Fruit fly (Drosophila melanogaster) whole organism, embryonic: ENCODE measurements around the gene ATPsynbeta.

Experiments
- Awh ChIP-seq: fragments of 200-800 bp; sonication (Bioruptor generic); IDR thresholded peaks from 2 replicates; pipeline ENCODE4, ENCODE4 v1.3.6; 2022; ENCODE audit warnings: missing biosample characterization, missing genetic modification characterization
- BEAF-32 ChIP-seq: fragments of 200-800 bp; sonication (Bioruptor generic); optimal IDR thresholded peaks from 3 replicates; lab custom pipeline; 2017; ENCODE audit warnings: missing biosample characterization, missing genetic modification characterization, mild to moderate bottlenecking, moderate library complexity, missing genetic modification reagents
- CG11085 ChIP-seq: fragments of 200-800 bp; sonication (Bioruptor generic); IDR thresholded peaks from 2 replicates; pipeline ENCODE4 v1.3.6; 2022; ENCODE audit warnings: missing biosample characterization, missing genetic modification characterization
- CG11695 ChIP-seq: fragments of 200-800 bp; sonication (Bioruptor generic); IDR thresholded peaks from 3 replicates; pipeline ENCODE4 v1.3.6; 2022; ENCODE audit warnings: missing biosample characterization, missing genetic modification characterization
- CG12236 ChIP-seq: fragments of 200-800 bp; sonication (Bioruptor generic); optimal IDR thresholded peaks from 2 replicates; lab custom pipeline; 2016; ENCODE audit warnings: missing biosample characterization, missing genetic modification characterization
- CG13624 ChIP-seq: fragments of 200-800 bp; sonication (Bioruptor generic); optimal IDR thresholded peaks from 2 replicates; lab custom pipeline; 2016; ENCODE audit warnings: missing biosample characterization, missing genetic modification characterization
- CG16815 ChIP-seq: fragments of 200-800 bp; sonication (Bioruptor generic); optimal IDR thresholded peaks from 3 replicates; lab custom pipeline; 2017; ENCODE audit warnings: missing biosample characterization, mild to moderate bottlenecking, missing genetic modification characterization
- CG17328 ChIP-seq: fragments of 200-800 bp; sonication (Bioruptor generic); IDR thresholded peaks from 2 replicates; pipeline ENCODE4 v1.3.6; 2022; ENCODE audit warnings: missing biosample characterization, missing genetic modification characterization
- CG2129 ChIP-seq: fragments of 200-800 bp; sonication (Bioruptor generic); IDR thresholded peaks from 2 replicates; pipeline ENCODE4 v1.3.6; 2022; ENCODE audit warnings: missing biosample characterization, missing genetic modification characterization; ENCODE audit not compliant: partially characterized antibody
- CG31388 ChIP-seq: fragments of 200-800 bp; sonication (Bioruptor generic); optimal IDR thresholded peaks from 2 replicates; lab custom pipeline; 2016; ENCODE audit warnings: missing biosample characterization, missing genetic modification characterization
- CG33213 ChIP-seq: fragments of 200-800 bp; sonication (Bioruptor generic); optimal IDR thresholded peaks from 3 replicates; lab custom pipeline; 2016; ENCODE audit warnings: missing biosample characterization, missing genetic modification characterization
- CG4328 ChIP-seq: fragments of 200-800 bp; sonication (Bioruptor generic); optimal IDR thresholded peaks from 3 replicates; lab custom pipeline; 2017; ENCODE audit warnings: missing biosample characterization, missing genetic modification reagents, missing genetic modification characterization
- CG4617 ChIP-seq: fragments of 200-800 bp; sonication (Bioruptor generic); optimal IDR thresholded peaks from 3 replicates; lab custom pipeline; 2016; ENCODE audit warnings: missing biosample characterization, missing genetic modification characterization, borderline replicate concordance
- CG4707 ChIP-seq: fragments of 200-800 bp; sonication (Bioruptor generic); optimal IDR thresholded peaks from 2 replicates; lab custom pipeline; 2018; ENCODE audit warnings: missing biosample characterization, mild to moderate bottlenecking, missing genetic modification characterization, moderate library complexity
- CG6791 ChIP-seq: fragments of 200-800 bp; sonication (Bioruptor generic); IDR thresholded peaks from 3 replicates; pipeline ENCODE4 v1.3.6; 2022; ENCODE audit warnings: missing biosample characterization, missing genetic modification characterization; ENCODE audit not compliant: partially characterized antibody
- CG6813 ChIP-seq: fragments of 200-800 bp; sonication (Bioruptor generic); optimal IDR thresholded peaks from 2 replicates; lab custom pipeline; 2017; ENCODE audit warnings: missing biosample characterization, missing genetic modification characterization, mild to moderate bottlenecking, moderate library complexity, missing genetic modification reagents
- CG6854 ChIP-seq: fragments of 200-800 bp; sonication (Bioruptor generic); optimal IDR thresholded peaks from 3 replicates; lab custom pipeline; 2017; ENCODE audit warnings: missing biosample characterization, mild to moderate bottlenecking, missing genetic modification characterization
- CG7987 ChIP-seq: fragments of 200-800 bp; sonication (Bioruptor generic); optimal IDR thresholded peaks from 2 replicates; lab custom pipeline; 2018; ENCODE audit warnings: missing biosample characterization, mild to moderate bottlenecking, missing genetic modification characterization, moderate library complexity
- CG9609 ChIP-seq: fragments of 200-800 bp; sonication (Bioruptor generic); optimal IDR thresholded peaks from 3 replicates; lab custom pipeline; 2016; ENCODE audit warnings: missing biosample characterization, missing genetic modification characterization
- CHES-1-like ChIP-seq: fragments of 200-800 bp; sonication (Bioruptor generic); optimal IDR thresholded peaks from 2 replicates; lab custom pipeline; 2016; ENCODE audit warnings: missing biosample characterization, missing genetic modification characterization
- Dad ChIP-seq: fragments of 200-800 bp; sonication (Bioruptor generic); optimal IDR thresholded peaks from 3 replicates; lab custom pipeline; 2016; ENCODE audit warnings: missing biosample characterization, missing genetic modification characterization
- Dfd ChIP-seq, 2 experiments: fragments of >200 bp; optimal IDR thresholded peaks; 2 replicates each; lab custom pipeline; 2017; ENCODE audit warnings: missing biosample characterization in 2 of 2, missing genetic modification characterization in 2 of 2
- ERR ChIP-seq: fragments of 200-800 bp; sonication (Bioruptor generic); optimal IDR thresholded peaks from 2 replicates; lab custom pipeline; 2016; ENCODE audit warnings: missing biosample characterization, missing genetic modification characterization
- HLH4C ChIP-seq: fragments of 200-800 bp; sonication (Bioruptor generic); IDR thresholded peaks from 3 replicates; pipeline ENCODE4 v1.3.6; 2022; ENCODE audit warnings: missing biosample characterization, missing genetic modification characterization; ENCODE audit not compliant: partially characterized antibody
- Hand ChIP-seq: fragments of 200-800 bp; sonication (Bioruptor generic); optimal IDR thresholded peaks from 2 replicates; lab custom pipeline; 2017; ENCODE audit warnings: mild to moderate bottlenecking, missing biosample characterization, missing genetic modification reagents, missing genetic modification characterization
- Kr ChIP-seq: fragments of 200-800 bp; sonication (Bioruptor generic); optimal IDR thresholded peaks from 2 replicates; lab custom pipeline; 2017; ENCODE audit warnings: missing biosample characterization, mild to moderate bottlenecking, missing genetic modification characterization
- Lhr ChIP-seq: fragments of 200-800 bp; sonication (Bioruptor generic); optimal IDR thresholded peaks from 3 replicates; lab custom pipeline; 2017; ENCODE audit warnings: mild to moderate bottlenecking, missing biosample characterization, missing genetic modification reagents, missing genetic modification characterization
- Mad ChIP-seq: fragments of 200-800 bp; sonication (Bioruptor generic); optimal IDR thresholded peaks from 2 replicates; lab custom pipeline; 2016; ENCODE audit warnings: missing biosample characterization, missing genetic modification characterization
- Meics ChIP-seq: fragments of 200-800 bp; sonication (Bioruptor generic); optimal IDR thresholded peaks from 2 replicates; lab custom pipeline; 2017; ENCODE audit warnings: missing biosample characterization, mild to moderate bottlenecking, missing genetic modification characterization
- Six4 ChIP-seq: fragments of 200-800 bp; sonication (Bioruptor generic); optimal IDR thresholded peaks from 2 replicates; lab custom pipeline; 2016; ENCODE audit warnings: missing biosample characterization, missing genetic modification characterization
- Vsx1 ChIP-seq: fragments of 200-800 bp; sonication (Bioruptor generic); optimal IDR thresholded peaks from 2 replicates; lab custom pipeline; 2017; ENCODE audit warnings: missing biosample characterization, mild to moderate bottlenecking, missing genetic modification characterization, missing genetic modification reagents
- ara ChIP-seq: fragments of 200-800 bp; sonication (Bioruptor generic); IDR thresholded peaks from 2 replicates; pipeline ENCODE4 v1.3.6; 2022; ENCODE audit warnings: missing biosample characterization, missing genetic modification characterization
- croc ChIP-seq: fragments of 200-800 bp; sonication (Bioruptor generic); conservative IDR thresholded peaks from 3 replicates; pipeline ENCODE4 v1.3.6; 2022; ENCODE audit warnings: missing biosample characterization, missing genetic modification characterization
- cwo ChIP-seq: fragments of 200-800 bp; sonication (Bioruptor generic); optimal IDR thresholded peaks from 3 replicates; lab custom pipeline; 2017; ENCODE audit warnings: missing biosample characterization, missing genetic modification characterization, mild to moderate bottlenecking, moderate library complexity, missing genetic modification reagents
- dan ChIP-seq: fragments of 200-800 bp; sonication (Bioruptor generic); IDR thresholded peaks from 2 replicates; pipeline ENCODE4 v1.3.6; 2022; ENCODE audit warnings: missing biosample characterization, missing genetic modification characterization
- dimm ChIP-seq: fragments of 200-800 bp; sonication (Bioruptor generic); IDR thresholded peaks from 2 replicates; pipeline ENCODE4 v1.3.6; 2022; ENCODE audit warnings: missing biosample characterization, missing genetic modification characterization
- exex ChIP-seq: fragments of 200-800 bp; sonication (Bioruptor generic); optimal IDR thresholded peaks from 4 replicates; lab custom pipeline; 2018; ENCODE audit warnings: missing biosample characterization, mild to moderate bottlenecking, missing genetic modification characterization, moderate library complexity
- gce ChIP-seq: fragments of 200-800 bp; sonication (Bioruptor generic); IDR thresholded peaks from 3 replicates; pipeline ENCODE4 v1.3.6; 2022; ENCODE audit warnings: missing biosample characterization, missing genetic modification characterization
- grau ChIP-seq: fragments of 200-800 bp; optimal IDR thresholded peaks from 3 replicates; lab custom pipeline; 2019; ENCODE audit warnings: missing biosample characterization, mild to moderate bottlenecking, missing genetic modification characterization, moderate library complexity
- hbn ChIP-seq: fragments of 200-800 bp; sonication (Bioruptor generic); IDR thresholded peaks from 2 replicates; pipeline ENCODE4 v1.3.6; 2022; ENCODE audit warnings: missing biosample characterization, missing genetic modification characterization; ENCODE audit not compliant: partially characterized antibody
- jigr1 ChIP-seq: fragments of 200-800 bp; sonication (Bioruptor generic); IDR thresholded peaks from 3 replicates; pipeline ENCODE4 v1.3.6; 2022; ENCODE audit warnings: missing biosample characterization, missing genetic modification characterization
- mam ChIP-seq: fragments of 200-800 bp; sonication (Bioruptor generic); optimal IDR thresholded peaks from 3 replicates; lab custom pipeline; 2016; ENCODE audit warnings: missing biosample characterization, missing genetic modification characterization
- nau ChIP-seq: fragments of 200-800 bp; sonication (Bioruptor generic); optimal IDR thresholded peaks from 3 replicates; lab custom pipeline; 2017; ENCODE audit warnings: missing biosample characterization, mild to moderate bottlenecking, missing genetic modification characterization, missing genetic modification reagents
- pfk ChIP-seq: fragments of 200-800 bp; sonication (Bioruptor generic); optimal IDR thresholded peaks from 2 replicates; lab custom pipeline; 2018; ENCODE audit warnings: missing biosample characterization, mild to moderate bottlenecking, missing genetic modification characterization, moderate library complexity
- pho ChIP-seq: fragments of 200-800 bp; sonication (Bioruptor generic); optimal IDR thresholded peaks from 2 replicates; lab custom pipeline; 2016; ENCODE audit warnings: missing biosample characterization, missing genetic modification characterization
- phol ChIP-seq: fragments of 200-800 bp; sonication (Bioruptor generic); optimal IDR thresholded peaks from 3 replicates; lab custom pipeline; 2018; ENCODE audit warnings: missing biosample characterization, mild to moderate bottlenecking, missing genetic modification characterization, moderate library complexity
- rib ChIP-seq: fragments of 200-800 bp; sonication (Bioruptor generic); IDR thresholded peaks from 2 replicates; pipeline ENCODE4 v1.3.6; 2022; ENCODE audit warnings: missing biosample characterization, missing genetic modification characterization
- slp2 ChIP-seq: fragments of 200-800 bp; sonication (Bioruptor generic); optimal IDR thresholded peaks from 2 replicates; lab custom pipeline; 2016; ENCODE audit warnings: missing biosample characterization, missing genetic modification characterization
- stwl ChIP-seq: fragments of 200-800 bp; sonication (Bioruptor generic); optimal IDR thresholded peaks from 3 replicates; lab custom pipeline; 2018; ENCODE audit warnings: missing biosample characterization, mild to moderate bottlenecking, missing genetic modification characterization, moderate library complexity
- tap ChIP-seq: fragments of 200-800 bp; optimal IDR thresholded peaks from 3 replicates; lab custom pipeline; 2019; ENCODE audit warnings: missing biosample characterization, mild to moderate bottlenecking, missing genetic modification characterization, moderate library complexity
- toy ChIP-seq: fragments of 200-800 bp; sonication (Bioruptor generic); IDR thresholded peaks from 2 replicates; pipeline ENCODE4 v1.3.6; 2022; ENCODE audit warnings: missing biosample characterization, missing genetic modification characterization

ATPsynbeta gene

dm6 chr4:1030692-1031110 lies 583 bp upstream of the ATPsynbeta start (continued):
- TF ChIP-seq cwo (GFP tag; lab: Kevin White, UChicago) (no peak), BEAF-32 (GFP tag; lab: Kevin White, UChicago) (peak; percentile 74), mam (GFP tag; lab: Kevin White, UChicago) (peak; percentile 52), CG13624 (GFP tag; lab: Kevin White, UChicago) (no peak), Mad (GFP tag; lab: Kevin White, UChicago) (no peak), CG31388 (GFP tag; lab: Kevin White, UChicago) (no peak), pfk (GFP tag; lab: Kevin White, UChicago) (peak; percentile 52), nau (GFP tag; lab: Kevin White, UChicago) (no peak), dimm (GFP tag; lab: Robert Waterston, UW) (no peak), jigr1 (GFP tag; lab: Robert Waterston, UW) (no peak), CHES-1-like (GFP tag; lab: Kevin White, UChicago) (no peak), CG9609 (no peak), Lhr (GFP tag; lab: Kevin White, UChicago) (no peak), CG4707 (GFP tag; lab: Kevin White, UChicago) (no peak), CG6813 (GFP tag; lab: Kevin White, UChicago) (no peak), grau (tag; lab: Kevin White, UChicago) (peak; percentile 41), stwl (no peak), pho (GFP tag; lab: Kevin White, UChicago) (no peak), CG11695 (GFP tag; lab: Robert Waterston, UW) (no peak), CG6854 (no peak), HLH4C (GFP tag; lab: Robert Waterston, UW) (no peak; the same call in 1 of the 3 replicates), phol (tag; lab: Kevin White, UChicago) (peak; percentile 54), croc (no peak; the same call in 2 of the 3 replicates), CG17328 (GFP tag; lab: Robert Waterston, UW) (no peak), Dad (GFP tag; lab: Kevin White, UChicago) (no peak), Six4 (GFP tag; lab: Kevin White, UChicago) (no peak), Vsx1 (GFP tag; lab: Kevin White, UChicago) (no peak), CG16815 (GFP tag; lab: Kevin White, UChicago) (no peak), hbn (GFP tag; lab: Robert Waterston, UW) (peak; percentile 39; the same call in 1 of the 2 replicates), tap (tag; lab: Kevin White, UChicago) (no peak), Hand (no peak), ara (no peak), dan (no peak), toy (no peak), CG11085 (GFP tag; lab: Robert Waterston, UW) (0 out of 2 replicates have a peak, but pooled peaks have one; percentile 47), rib (GFP tag; lab: Robert Waterston, UW) (no peak), Awh (GFP tag; lab: Robert Waterston, UW) (no peak), CG7987 (GFP tag; lab: Kevin White, UChicago) (no peak), Meics (GFP tag; lab: Kevin White, UChicago) (no peak), slp2 (GFP tag; lab: Kevin White, UChicago) (peak; percentile 8), CG4328 (GFP tag; lab: Kevin White, UChicago) (no peak), CG2129 (no peak), ERR (no peak), exex (tag; lab: Kevin White, UChicago) (no peak), Dfd (GFP tag; optimal IDR thresholded peaks at IDR 0.05; lab: Kevin White, UChicago) (no peak), CG33213 (GFP tag; lab: Kevin White, UChicago) (no peak), gce (GFP tag; lab: Robert Waterston, UW) (no peak), CG4617 (GFP tag; lab: Kevin White, UChicago) (peak; percentile 28), CG6791 (GFP tag; lab: Robert Waterston, UW) (peak; percentile 68), Kr (GFP tag; lab: Kevin White, UChicago) (no peak), CG12236 (GFP tag; lab: Kevin White, UChicago) (no peak)
